Worm (Caenorhabditis elegans): ENCODE results near the gene best-13.

ce11 chrIV:9857952-9858488, 45.7 kb upstream of the best-13 start, which contains the start of gene npp-1:
- TF ChIP-seq flt-1 (GFP tag; IDR thresholded peaks at IDR 0.05) = no peak
- TF ChIP-seq cog-1 (tag; optimal IDR thresholded peaks at IDR 0.05) = no peak
- TF ChIP-seq T22C8.4 (GFP tag; IDR thresholded peaks at IDR 0.05) = no peak
- TF ChIP-seq ztf-23 (GFP tag; IDR thresholded peaks at IDR 0.05) = no peak

Measured in whole organism, midembryonic.